Worm (Caenorhabditis elegans) whole organism, L4/young adult: Measurements from ENCODE around the gene irld-50.
A peak's percentile ranks its signal among the peaks of the same experiment; 100 is the strongest.

Experiments
- W03F9.2 ChIP-seq: fragments of 150-350 bp; optimal IDR thresholded peaks from 2 replicates; lab custom pipeline; 2014; ENCODE audit warnings: missing biosample characterization, missing genetic modification characterization
- dao-5 ChIP-seq: sonication (generic microtip); optimal IDR thresholded peaks from 2 replicates; lab custom pipeline; 2016; ENCODE audit warnings: missing genotype, missing genetic modification characterization, moderate library complexity, missing compliant biosample characterization
- him-1 ChIP-seq: sonication (generic microtip); optimal IDR thresholded peaks from 2 replicates; lab custom pipeline; 2016; ENCODE audit warnings: missing genotype, missing genetic modification reagents, missing genetic modification characterization, missing compliant biosample characterization

irld-50 gene

DNA sequence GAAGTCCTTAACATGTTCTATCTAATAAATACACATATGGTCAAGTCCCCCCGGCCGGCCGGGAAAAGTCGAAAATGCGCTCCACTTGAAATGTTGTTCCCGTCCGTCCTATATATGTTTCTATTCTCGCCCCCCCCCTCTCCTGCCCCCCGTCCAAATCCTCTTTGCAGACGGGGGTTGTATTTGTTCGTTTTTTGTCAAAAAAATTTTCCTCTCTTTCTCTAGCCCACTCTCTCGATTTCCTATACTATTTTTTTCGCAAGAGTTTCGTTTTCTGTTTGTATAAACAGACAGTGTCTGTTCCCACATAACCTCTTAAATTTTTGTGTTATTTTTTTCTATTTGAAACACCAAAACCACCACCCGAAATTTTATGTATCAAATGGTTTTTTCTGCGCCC, 23.2 kb upstream of the irld-50 start:
- TF ChIP-seq W03F9.2 (tag; lab: Kevin White, UChicago) (no peak), dao-5 (no peak)

DNA sequence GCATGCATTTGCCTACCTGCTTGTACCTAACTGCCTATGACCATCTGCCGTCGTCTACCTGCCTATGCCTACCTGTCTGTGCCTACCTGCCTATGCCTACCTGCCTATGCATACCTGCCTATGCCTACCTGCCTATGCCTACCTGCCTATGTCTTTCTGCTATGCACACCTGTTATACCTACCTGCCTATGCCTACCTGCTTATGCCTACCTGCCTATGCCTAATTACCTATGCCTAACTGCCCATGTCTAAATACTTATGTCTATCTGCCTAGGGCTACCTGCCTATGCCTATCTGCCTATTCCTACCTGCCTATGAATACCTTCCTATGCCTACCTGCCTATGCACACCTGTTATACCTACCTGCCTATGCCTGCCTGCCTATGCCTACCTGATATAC, 22.5 kb upstream of the irld-50 start:
- no peak for TF ChIP-seq W03F9.2 (tag; lab: Kevin White, UChicago)
- TF ChIP-seq him-1 (tag; lab: Kevin White, UChicago) = no peak
- TF ChIP-seq dao-5 = no peak

DNA sequence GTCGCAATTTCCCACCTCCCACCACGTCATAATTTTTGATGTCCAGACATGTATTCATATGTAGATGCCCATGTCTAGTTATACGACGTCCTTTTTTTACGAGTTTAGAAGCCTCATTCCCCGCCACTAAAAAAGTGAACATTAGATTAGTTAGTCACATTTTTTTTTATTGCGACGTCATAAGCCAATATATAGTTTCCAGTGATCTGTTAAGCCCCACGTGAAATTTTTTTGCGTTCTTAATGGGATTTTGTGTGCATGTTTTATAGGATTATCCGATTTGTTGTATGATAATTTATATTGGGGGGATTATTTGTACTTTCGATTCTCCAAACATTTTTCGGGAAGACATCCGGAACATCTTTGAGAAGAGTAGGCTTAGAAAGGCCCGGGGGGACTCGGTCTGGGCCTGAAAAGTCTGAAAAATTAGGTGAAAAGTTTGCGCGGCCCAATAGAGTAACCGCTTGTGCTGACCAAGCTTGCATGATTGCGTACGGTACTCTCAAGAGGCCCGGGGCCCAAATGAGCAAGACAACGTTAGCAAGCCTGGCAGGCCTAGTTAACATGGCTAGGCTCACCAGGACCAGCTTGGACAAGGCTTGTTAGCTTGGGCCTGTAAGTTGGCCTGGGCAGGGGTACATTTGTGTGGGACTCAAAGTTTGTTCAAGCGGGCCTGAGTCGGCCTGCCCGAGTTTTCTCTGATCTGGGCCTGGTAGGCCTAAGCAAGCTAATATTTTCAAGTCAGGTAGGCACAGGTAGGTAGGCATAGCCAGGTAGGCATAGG, 21.5 kb upstream of the irld-50 start:
- TF ChIP-seq him-1 (tag; lab: Kevin White, UChicago) (no peak), dao-5 (no peak)

DNA sequence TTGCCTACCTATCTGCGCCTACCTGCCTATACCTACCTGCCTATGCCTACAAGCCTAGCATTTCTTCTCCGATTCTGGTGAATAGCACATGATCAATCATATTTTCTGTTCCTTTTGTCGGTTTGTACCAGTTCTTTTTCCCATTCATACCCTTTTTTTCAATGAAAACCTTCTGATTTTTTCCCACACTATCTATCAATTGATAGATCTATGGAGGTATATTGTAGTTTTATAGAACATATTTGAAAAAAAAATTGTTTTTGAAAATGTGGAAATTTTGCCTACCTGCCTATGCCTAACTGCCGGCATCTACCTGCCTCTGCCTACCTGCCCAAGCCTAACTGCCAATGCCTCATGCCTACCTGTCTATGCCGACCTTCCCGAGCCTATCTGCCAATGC, 19.8 kb upstream of the irld-50 start:
- TF ChIP-seq him-1 (tag; lab: Kevin White, UChicago) = no peak
- TF ChIP-seq dao-5 = no peak
- TF ChIP-seq W03F9.2 (tag; lab: Kevin White, UChicago) = no peak

DNA sequence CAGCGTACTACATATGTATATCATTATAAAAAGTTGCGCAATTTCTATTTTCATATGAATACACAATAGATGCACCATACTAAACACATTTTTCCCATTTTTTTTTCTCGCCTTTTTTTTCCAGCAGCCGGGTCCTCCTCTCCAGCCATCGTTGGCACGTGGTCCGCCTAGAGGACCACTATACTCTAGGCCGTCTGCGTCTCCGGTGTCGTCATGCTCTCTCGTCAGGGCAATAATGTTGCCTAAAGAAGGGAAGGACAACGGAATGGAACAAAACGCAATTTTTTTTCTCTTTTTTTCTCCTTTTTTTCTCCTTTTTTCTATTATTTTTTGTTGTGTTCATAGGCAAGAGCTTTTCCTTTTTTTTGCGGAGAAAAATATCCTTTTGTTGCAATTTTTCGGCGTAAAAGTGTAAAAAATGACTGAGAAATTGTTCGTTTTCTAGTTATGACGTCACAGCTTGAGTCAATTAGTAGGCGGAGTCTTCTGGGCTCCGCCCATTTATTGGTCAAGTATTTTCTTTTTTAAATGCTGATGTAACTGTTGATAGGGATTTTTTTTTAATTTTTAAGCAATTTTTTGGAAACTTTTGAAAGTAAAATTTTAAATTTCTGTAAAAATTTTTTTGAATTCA, 18.8 kb upstream of the irld-50 start:
- TF ChIP-seq him-1 (tag; lab: Kevin White, UChicago) (peak; percentile 67), W03F9.2 (tag; lab: Kevin White, UChicago) (no peak)

DNA sequence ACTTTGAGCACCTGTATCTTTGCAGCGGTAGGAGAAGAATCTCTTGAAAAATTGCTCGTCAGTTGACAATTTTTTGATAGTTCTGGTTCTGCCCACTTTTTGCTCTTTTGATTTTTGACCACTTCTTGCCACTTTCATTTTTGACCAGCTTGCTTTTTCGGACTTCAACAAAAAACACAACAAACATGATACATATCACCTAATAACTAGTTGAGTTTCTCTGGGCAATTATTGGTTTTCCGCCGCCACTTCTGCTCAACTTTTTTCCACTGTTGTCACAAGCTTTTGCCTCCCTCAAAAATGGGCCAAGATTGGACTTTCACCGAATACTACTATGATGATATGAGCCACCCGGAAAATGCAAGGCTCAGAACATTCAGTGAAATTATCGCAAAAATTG, 14.4 kb upstream of the irld-50 start, which contains the start of gene srw-60:
Gene srw-60 (plus strand): TSS at position 301 of the 400 bp plus-strand sequence.
- TF ChIP-seq dao-5 (no peak), W03F9.2 (tag; lab: Kevin White, UChicago) (no peak), him-1 (tag; lab: Kevin White, UChicago) (no peak)

DNA sequence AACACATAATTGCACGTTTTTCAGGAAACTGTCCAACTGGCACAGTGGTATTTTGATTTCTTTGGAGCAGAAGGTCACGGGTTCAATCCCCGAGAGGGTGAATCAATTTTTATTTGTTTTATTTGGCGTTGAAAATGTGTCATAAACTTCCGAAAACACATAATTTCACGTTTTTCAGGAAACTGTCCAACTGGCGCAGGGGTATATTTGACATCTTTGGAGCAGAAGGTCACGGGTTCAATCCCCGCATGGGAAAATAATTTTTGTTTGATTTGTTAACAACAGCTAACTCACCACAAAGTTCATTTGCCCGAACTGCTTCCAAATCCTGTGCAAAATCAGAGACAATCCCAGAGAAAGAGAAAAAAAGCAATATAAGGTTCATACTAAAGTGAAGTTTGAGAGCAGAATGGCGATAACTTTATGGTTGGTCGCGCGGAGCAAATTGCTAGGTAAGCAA, 11.8 kb upstream of the irld-50 start, which contains the start of gene irld-48:
Gene irld-48 (plus strand): TSS at position 410 of the 460 bp plus-strand sequence.
- TF ChIP-seq W03F9.2 (tag; lab: Kevin White, UChicago) (no peak), dao-5 (no peak), him-1 (tag; lab: Kevin White, UChicago) (no peak)

DNA sequence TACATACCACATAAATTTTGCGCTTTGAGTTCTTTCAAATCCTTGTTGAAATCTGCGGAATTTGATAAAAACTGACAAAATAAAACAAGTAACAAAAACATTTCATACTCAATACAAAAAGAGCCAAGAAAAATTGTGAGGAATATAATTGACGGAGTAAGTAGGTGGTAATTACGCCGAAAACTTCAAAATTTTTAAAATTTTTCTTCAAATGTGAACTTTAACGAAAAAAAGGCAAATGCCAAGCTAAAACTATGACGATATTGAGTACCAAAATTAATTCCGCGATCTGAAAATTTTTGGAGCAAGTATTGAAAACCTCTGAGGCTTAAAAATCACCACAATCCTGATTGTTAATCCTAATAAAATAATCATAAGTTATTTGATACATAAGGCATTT, 8.8 kb upstream of the irld-50 start, which contains the start of gene irld-51:
Gene irld-51 (minus strand): TSS at position 101 of the 400 bp plus-strand sequence.
- TF ChIP-seq dao-5 (no peak), W03F9.2 (tag; lab: Kevin White, UChicago) (no peak), him-1 (tag; lab: Kevin White, UChicago) (no peak)

DNA sequence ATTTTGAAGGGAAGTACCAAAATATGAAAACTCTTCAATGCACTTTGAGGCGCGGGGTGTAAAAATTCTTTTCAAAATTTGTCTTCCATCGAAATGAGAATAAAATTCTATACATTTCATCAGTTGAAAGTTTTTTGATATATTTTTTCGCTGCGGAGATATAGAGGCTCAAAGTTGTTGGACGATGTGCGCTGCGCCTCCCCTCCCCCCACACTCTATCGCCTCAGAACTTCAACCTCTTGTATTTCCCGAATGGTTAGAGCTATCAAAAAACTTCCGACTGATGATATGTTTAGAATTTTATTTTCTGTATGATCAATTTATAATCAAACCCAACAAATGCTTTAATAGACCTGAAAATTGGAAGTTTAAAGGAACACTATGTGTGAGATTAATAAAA, 4.7 kb upstream of the irld-50 start:
- TF ChIP-seq W03F9.2 (tag; lab: Kevin White, UChicago) (no peak), him-1 (tag; lab: Kevin White, UChicago) (no peak), dao-5 (no peak)

DNA sequence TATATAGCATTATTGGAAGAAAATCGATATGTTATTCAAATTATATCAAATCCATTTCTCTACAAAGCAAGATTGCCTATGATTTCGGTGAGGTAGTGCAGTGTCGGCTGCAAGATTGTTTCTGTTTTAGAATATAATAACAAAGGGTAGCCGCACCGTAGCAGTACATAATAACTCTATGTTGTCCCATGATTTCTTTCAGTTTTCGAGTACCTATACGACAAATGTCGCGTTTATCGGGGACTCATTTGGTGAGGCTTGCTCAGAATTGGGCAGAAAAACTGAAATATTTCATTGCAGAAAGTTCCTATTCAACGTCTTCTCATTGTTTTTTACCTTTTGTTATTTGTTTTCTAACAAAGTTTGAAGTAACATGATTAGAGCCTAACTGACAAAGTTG, 2.6 kb upstream of the irld-50 start, which contains the start of gene srw-79:
Gene srw-79 (plus strand): TSS at position 301 of the 400 bp plus-strand sequence.
- TF ChIP-seq him-1 (tag; lab: Kevin White, UChicago) (no peak), dao-5 (no peak), W03F9.2 (tag; lab: Kevin White, UChicago) (no peak)

DNA sequence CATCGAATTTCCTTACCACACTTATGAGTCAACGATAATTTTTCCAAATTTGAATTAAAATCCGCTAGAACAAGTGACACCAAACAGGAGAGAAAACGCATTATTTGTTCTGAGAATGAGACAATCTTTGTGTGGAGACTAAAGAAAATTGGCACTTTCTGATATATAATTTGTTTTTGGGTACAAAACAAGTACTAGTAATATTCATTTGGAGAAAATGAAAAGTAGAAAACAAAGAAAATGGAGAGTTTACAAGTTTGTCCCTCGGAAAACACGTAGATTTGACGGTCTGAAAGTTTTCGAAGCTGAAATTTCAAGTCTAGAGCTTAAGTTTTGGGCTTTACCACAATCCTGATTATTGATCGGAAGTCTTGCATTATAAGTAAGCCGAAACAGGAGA, 3.1 kb downstream of the irld-50 start, which contains the start of gene irld-66:
Gene irld-66 (minus strand): TSS at position 101 of the 400 bp plus-strand sequence.
- TF ChIP-seq W03F9.2 (tag; lab: Kevin White, UChicago) (no peak), him-1 (tag; lab: Kevin White, UChicago) (no peak), dao-5 (no peak)

DNA sequence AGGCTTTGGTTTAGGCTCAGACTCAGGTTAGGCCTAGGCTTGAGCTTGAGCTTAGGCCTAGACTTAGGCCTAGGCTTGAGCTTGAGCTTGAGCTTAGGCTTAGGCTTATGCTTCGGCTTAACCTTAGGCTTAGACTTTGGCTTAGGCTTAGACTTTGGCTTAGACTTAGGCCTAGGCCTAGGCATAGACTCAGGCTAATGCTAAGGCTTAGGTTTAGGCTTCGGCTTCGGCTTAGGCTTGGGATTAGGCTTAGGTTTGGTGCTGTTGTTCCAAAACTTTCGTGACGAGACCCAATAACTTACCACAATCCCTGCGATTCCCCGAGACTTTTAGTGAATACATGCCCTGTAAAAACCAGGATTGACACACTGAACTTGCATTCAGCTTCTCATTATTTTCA, 4.2 kb downstream of the irld-50 start:
- TF ChIP-seq dao-5 = no peak
- no peak for TF ChIP-seq W03F9.2 (tag; lab: Kevin White, UChicago)
- no peak for TF ChIP-seq him-1 (tag; lab: Kevin White, UChicago)

DNA sequence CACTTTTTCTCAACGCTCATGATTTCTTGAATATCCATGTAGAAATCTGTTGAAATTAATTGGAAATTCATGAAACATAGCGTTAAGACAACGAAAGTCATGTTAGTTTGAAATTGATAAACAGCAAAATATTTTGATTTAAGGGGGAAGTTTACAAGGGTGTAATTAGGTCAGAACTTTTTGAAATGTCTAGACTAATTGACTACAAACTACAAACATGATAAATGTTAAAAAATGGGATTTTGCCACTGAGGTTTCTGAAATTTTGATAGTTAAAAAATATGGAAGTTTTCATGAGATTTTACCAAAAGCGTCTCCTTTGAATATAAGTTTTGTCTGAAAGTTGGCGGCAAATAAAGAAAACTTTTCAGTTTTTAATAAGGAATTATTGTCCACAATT, 6.0 kb downstream of the irld-50 start, which contains the start of gene irld-65:
Gene irld-65 (minus strand): TSS at position 101 of the 400 bp plus-strand sequence.
- no peak for TF ChIP-seq him-1 (tag; lab: Kevin White, UChicago)
- TF ChIP-seq dao-5 = no peak
- no peak for TF ChIP-seq W03F9.2 (tag; lab: Kevin White, UChicago)

DNA sequence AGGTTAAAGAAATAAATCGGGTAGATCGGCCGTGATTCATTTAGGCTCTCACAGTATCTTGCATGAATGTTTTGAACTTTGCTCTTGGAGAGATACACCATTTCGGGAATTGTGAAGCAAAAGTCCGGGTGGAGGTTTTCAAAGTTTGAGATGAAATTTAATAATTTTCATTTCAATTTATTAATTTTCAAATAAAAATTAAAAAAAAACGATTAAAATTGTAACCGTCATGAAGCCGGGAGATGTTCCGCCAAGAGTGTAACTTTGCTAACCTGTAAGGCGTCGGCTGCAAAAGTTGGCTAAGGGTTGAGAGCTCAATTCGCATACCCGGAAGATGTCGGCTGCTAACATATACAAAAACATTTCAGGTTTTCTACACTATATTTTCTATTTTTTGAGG, 9.5 kb downstream of the irld-50 start, which contains the start of gene irld-67:
Gene irld-67 (minus strand): TSS at position 101 of the 400 bp plus-strand sequence.
- no peak for TF ChIP-seq dao-5
- TF ChIP-seq him-1 (tag; lab: Kevin White, UChicago) = no peak
- TF ChIP-seq W03F9.2 (tag; lab: Kevin White, UChicago) = no peak
